Worm (Caenorhabditis elegans) whole organism, L1 larva: ENCODE results near the gene glr-2.

Experiments
- aha-1 ChIP-seq: fragments of 150-350 bp; optimal IDR thresholded peaks from 2 replicates; lab custom pipeline; 2014; ENCODE audit warnings: missing biosample characterization, missing genetic modification characterization
- alr-1 ChIP-seq: fragments of 200-800 bp; sonication (Bioruptor generic); optimal IDR thresholded peaks from 2 replicates; lab custom pipeline; 2018; ENCODE audit warnings: borderline replicate concordance, mild to moderate bottlenecking, missing genetic modification characterization, missing compliant biosample characterization
- aly-2 ChIP-seq: fragments of 150-350 bp; optimal IDR thresholded peaks from 2 replicates; lab custom pipeline; 2014; ENCODE audit warnings: missing biosample characterization, missing genetic modification characterization
- ceh-8 ChIP-seq: fragments of 200-800 bp; sonication (Bioruptor generic); optimal IDR thresholded peaks from 2 replicates; lab custom pipeline; 2018; ENCODE audit warnings: mild to moderate bottlenecking, missing genetic modification characterization, moderate library complexity, missing compliant biosample characterization
- ceh-88 ChIP-seq: fragments of 200-800 bp; sonication (Bioruptor generic); IDR thresholded peaks from 2 replicates; pipeline ENCODE4 v1.3.6; 2022; ENCODE audit warnings: missing genetic modification characterization, missing compliant biosample characterization
- ceh-90 ChIP-seq: sonication (generic microtip); optimal IDR thresholded peaks from 2 replicates; lab custom pipeline; 2016; ENCODE audit warnings: missing genetic modification characterization, missing compliant biosample characterization
- ces-1 ChIP-seq: fragments of 150-350 bp; optimal IDR thresholded peaks from 2 replicates; lab custom pipeline; 2014; ENCODE audit warnings: missing biosample characterization, missing genetic modification reagents, missing genetic modification characterization
- dsc-1 ChIP-seq: sonication (generic microtip); optimal IDR thresholded peaks from 2 replicates; lab custom pipeline; 2016; ENCODE audit warnings: mild to moderate bottlenecking, missing genetic modification characterization, missing compliant biosample characterization
- egl-27 ChIP-seq, 2 experiments: fragments of 150-350 bp in 1 of 2; sonication (generic microtip); optimal IDR thresholded peaks; 3 replicates each; lab custom pipeline; 2017 to 2018; ENCODE audit warnings: missing biosample characterization in 2 of 2, missing genetic modification characterization in 2 of 2, missing genetic modification reagents in 2 of 2
- elt-2 ChIP-seq: sonication (generic microtip); optimal IDR thresholded peaks from 2 replicates; lab custom pipeline; 2016; ENCODE audit warnings: missing genetic modification characterization, mild to moderate bottlenecking, inconsistent platforms, missing compliant biosample characterization, missing genetic modification reagents
- fkh-10 ChIP-seq: sonication (generic microtip); optimal IDR thresholded peaks from 2 replicates; lab custom pipeline; 2017; ENCODE audit warnings: missing biosample characterization, missing genetic modification reagents, missing genetic modification characterization
- hlh-17 ChIP-seq: fragments of 200-800 bp; sonication (Bioruptor generic); optimal IDR thresholded peaks from 2 replicates; lab custom pipeline; 2018; ENCODE audit warnings: missing genetic modification characterization, mild to moderate bottlenecking, missing compliant biosample characterization, moderate library complexity, borderline replicate concordance
- lin-13 ChIP-seq: fragments of 150-350 bp; optimal IDR thresholded peaks from 2 replicates; lab custom pipeline; 2014; ENCODE audit warnings: missing biosample characterization, missing genetic modification reagents, missing genetic modification characterization
- lin-14 ChIP-seq: fragments of 200-800 bp; sonication (Bioruptor generic); optimal IDR thresholded peaks from 2 replicates; lab custom pipeline; 2018; ENCODE audit warnings: mild to moderate bottlenecking, missing genetic modification characterization, moderate library complexity, missing compliant biosample characterization
- lin-35 ChIP-seq, 2 experiments: fragments of 150-350 bp; optimal IDR thresholded peaks; 2 replicates each; lab custom pipeline; 2014; ENCODE audit warnings: missing biosample characterization in 2 of 2, missing genetic modification characterization in 2 of 2, missing genetic modification reagents in 2 of 2
- lin-39 ChIP-seq: fragments of 150-350 bp; optimal IDR thresholded peaks from 2 replicates; lab custom pipeline; 2014; ENCODE audit warnings: missing biosample characterization, missing genetic modification reagents, missing genetic modification characterization
- lir-3 ChIP-seq: sonication (generic microtip); optimal IDR thresholded peaks from 2 replicates; lab custom pipeline; 2016; ENCODE audit warnings: mild to moderate bottlenecking, missing genetic modification characterization, moderate library complexity, missing compliant biosample characterization; ENCODE audit not compliant: poor library complexity
- mep-1 ChIP-seq: fragments of 150-350 bp; optimal IDR thresholded peaks from 2 replicates; lab custom pipeline; 2014; ENCODE audit warnings: missing biosample characterization, missing genetic modification characterization
- nhr-11 ChIP-seq: fragments of 150-350 bp; optimal IDR thresholded peaks from 2 replicates; lab custom pipeline; 2014; ENCODE audit warnings: missing biosample characterization, missing genetic modification characterization
- nhr-12 ChIP-seq: sonication (generic microtip); optimal IDR thresholded peaks from 2 replicates; lab custom pipeline; 2017; ENCODE audit warnings: missing biosample characterization, missing genetic modification characterization
- nhr-20 ChIP-seq: sonication (generic microtip); optimal IDR thresholded peaks from 2 replicates; lab custom pipeline; 2016; ENCODE audit warnings: mild to moderate bottlenecking, missing genetic modification characterization, missing compliant biosample characterization
- nhr-237 ChIP-seq: fragments of 150-350 bp; optimal IDR thresholded peaks from 2 replicates; lab custom pipeline; 2014; ENCODE audit warnings: missing biosample characterization, missing genetic modification characterization
- nhr-76 ChIP-seq: sonication (generic microtip); optimal IDR thresholded peaks from 2 replicates; lab custom pipeline; 2017; ENCODE audit warnings: missing biosample characterization, missing genetic modification characterization
- nhr-77 ChIP-seq: fragments of 150-350 bp; optimal IDR thresholded peaks from 2 replicates; lab custom pipeline; 2014; ENCODE audit warnings: missing biosample characterization, missing genetic modification characterization
- nhr-85 ChIP-seq: sonication (generic microtip); peaks from one replicate; lab custom pipeline; 2016; ENCODE audit warnings: missing genetic modification characterization, inconsistent platforms, missing compliant biosample characterization
- pag-3 ChIP-seq: sonication (generic microtip); optimal IDR thresholded peaks from 2 replicates; lab custom pipeline; 2017; ENCODE audit warnings: missing genetic modification characterization, mild to moderate bottlenecking, missing compliant biosample characterization, antibody characterized with exemption, borderline replicate concordance; ENCODE audit not compliant: insufficient read depth
- pax-3 ChIP-seq: fragments of 200-800 bp; sonication (Bioruptor generic); optimal IDR thresholded peaks from 2 replicates; lab custom pipeline; 2018; ENCODE audit warnings: mild to moderate bottlenecking, missing genetic modification characterization, moderate library complexity, missing compliant biosample characterization
- pqm-1 ChIP-seq: sonication (generic microtip); optimal IDR thresholded peaks from 3 replicates; lab custom pipeline; 2017; ENCODE audit warnings: missing biosample characterization, missing genetic modification characterization
- skn-1 ChIP-seq: fragments of 150-350 bp; optimal IDR thresholded peaks from 2 replicates; lab custom pipeline; 2014; ENCODE audit warnings: missing biosample characterization, missing genetic modification characterization
- snpc-4 ChIP-seq: fragments of 150-350 bp; optimal IDR thresholded peaks from 2 replicates; lab custom pipeline; 2014; ENCODE audit warnings: missing biosample characterization, missing genetic modification characterization
- sox-4 ChIP-seq: sonication (generic microtip); optimal IDR thresholded peaks from 2 replicates; lab custom pipeline; 2016; ENCODE audit warnings: missing genetic modification characterization, missing compliant biosample characterization
- sptf-1 ChIP-seq: fragments of 150-350 bp; optimal IDR thresholded peaks from 2 replicates; lab custom pipeline; 2014; ENCODE audit warnings: missing biosample characterization, missing genetic modification characterization
- sup-37 ChIP-seq: fragments of 200-800 bp; sonication (Bioruptor generic); optimal IDR thresholded peaks from 2 replicates; lab custom pipeline; 2018; ENCODE audit warnings: mild to moderate bottlenecking, missing genetic modification characterization, missing compliant biosample characterization
- swsn-7 ChIP-seq: sonication (generic microtip); optimal IDR thresholded peaks from 2 replicates; lab custom pipeline; 2016; ENCODE audit warnings: missing genetic modification characterization, missing compliant biosample characterization
- tlp-1 ChIP-seq: fragments of 150-350 bp; optimal IDR thresholded peaks from 2 replicates; lab custom pipeline; 2014; ENCODE audit warnings: missing biosample characterization, missing genetic modification characterization
- unc-130 ChIP-seq: fragments of 150-350 bp; optimal IDR thresholded peaks from 2 replicates; lab custom pipeline; 2017; ENCODE audit warnings: missing biosample characterization, missing genetic modification characterization, inconsistent platforms
- unc-30 ChIP-seq: sonication (generic microtip); optimal IDR thresholded peaks from 2 replicates; lab custom pipeline; 2017; ENCODE audit warnings: missing biosample characterization, missing genetic modification characterization
- unc-62 ChIP-seq: fragments of 150-350 bp; optimal IDR thresholded peaks from 2 replicates; lab custom pipeline; 2014; ENCODE audit warnings: missing biosample characterization, missing genetic modification reagents, missing genetic modification characterization
- unc-86 ChIP-seq: sonication (generic microtip); optimal IDR thresholded peaks from 2 replicates; lab custom pipeline; 2016; ENCODE audit warnings: missing genetic modification characterization, missing compliant biosample characterization
- unc-98 ChIP-seq: fragments of 200-800 bp; sonication (Bioruptor generic); IDR thresholded peaks from 2 replicates; pipeline ENCODE4 v1.3.6; 2022; ENCODE audit warnings: missing genetic modification characterization, missing compliant biosample characterization
- vab-15 ChIP-seq: sonication (generic microtip); optimal IDR thresholded peaks from 2 replicates; lab custom pipeline; 2017; ENCODE audit warnings: missing genotype, mild to moderate bottlenecking, missing genetic modification characterization, missing compliant biosample characterization
- zag-1 ChIP-seq: fragments of 150-350 bp; optimal IDR thresholded peaks from 2 replicates; lab custom pipeline; 2014; ENCODE audit warnings: missing biosample characterization, missing genetic modification characterization
- zip-4 ChIP-seq: fragments of 200-800 bp; sonication (Bioruptor generic); optimal IDR thresholded peaks from 2 replicates; lab custom pipeline; 2018; ENCODE audit warnings: mild to moderate bottlenecking, missing genetic modification characterization, moderate library complexity, missing compliant biosample characterization
- ztf-11 ChIP-seq, 2 experiments: sonication (generic microtip); optimal IDR thresholded peaks; 2 replicates each; lab custom pipeline; 2016 to 2017; ENCODE audit warnings: missing genetic modification characterization in 2 of 2, missing biosample characterization in 1 of 2, missing compliant biosample characterization in 1 of 2
- ztf-4 ChIP-seq: fragments of 150-350 bp; optimal IDR thresholded peaks from 2 replicates; lab custom pipeline; 2014; ENCODE audit warnings: missing biosample characterization, missing genetic modification characterization

glr-2 gene

DNA sequence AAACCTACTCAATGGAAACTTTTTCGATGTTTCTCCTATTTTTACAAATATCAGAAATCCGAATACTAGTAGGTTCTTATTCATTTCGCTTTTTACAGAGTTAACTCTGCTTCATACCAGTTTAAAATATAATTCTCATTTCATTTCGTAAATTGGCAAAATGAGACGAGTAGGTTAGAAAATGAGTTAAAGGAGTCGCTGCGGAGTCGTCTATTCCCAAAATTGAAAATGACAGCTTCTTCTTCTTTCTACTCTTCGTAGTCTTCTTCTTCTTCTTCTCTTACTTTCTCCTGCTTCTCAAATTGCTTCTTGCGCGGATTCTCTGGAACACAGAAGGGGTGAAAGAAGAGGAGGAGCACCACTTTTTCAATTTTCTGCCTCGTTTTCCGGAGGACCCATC is at the start of gene glr-2:
Gene glr-2, minus strand, starts transcription at position 211 of the 400 bp plus-strand sequence.
- TF ChIP-seq ztf-11 (tag; optimal IDR thresholded peaks at IDR 0.05; lab: Kevin White, UChicago) (no peak), skn-1 (tag; lab: Kevin White, UChicago) (no peak), sup-37 (GFP tag; lab: Kevin White, UChicago) (no peak), pax-3 (tag; lab: Kevin White, UChicago) (no peak), fkh-10 (GFP tag; lab: Kevin White, UChicago) (no peak), egl-27 (tag; optimal IDR thresholded peaks at IDR 0.05; lab: Kevin White, UChicago) (no peak), ceh-8 (peak; percentile 13), aly-2 (tag; lab: Kevin White, UChicago) (no peak), lin-35 (GFP tag; optimal IDR thresholded peaks at IDR 0.05; lab: Kevin White, UChicago) (no peak), unc-62 (GFP tag; lab: Kevin White, UChicago) (no peak), nhr-11 (tag; lab: Kevin White, UChicago) (no peak), lin-39 (tag; lab: Kevin White, UChicago) (no peak), nhr-12 (no peak), nhr-76 (tag; lab: Kevin White, UChicago) (no peak), ces-1 (no peak), unc-30 (tag; lab: Kevin White, UChicago) (no peak), lin-14 (peak; percentile 35)
- TF ChIP-seq, all 84 proteins: peak for 2

DNA sequence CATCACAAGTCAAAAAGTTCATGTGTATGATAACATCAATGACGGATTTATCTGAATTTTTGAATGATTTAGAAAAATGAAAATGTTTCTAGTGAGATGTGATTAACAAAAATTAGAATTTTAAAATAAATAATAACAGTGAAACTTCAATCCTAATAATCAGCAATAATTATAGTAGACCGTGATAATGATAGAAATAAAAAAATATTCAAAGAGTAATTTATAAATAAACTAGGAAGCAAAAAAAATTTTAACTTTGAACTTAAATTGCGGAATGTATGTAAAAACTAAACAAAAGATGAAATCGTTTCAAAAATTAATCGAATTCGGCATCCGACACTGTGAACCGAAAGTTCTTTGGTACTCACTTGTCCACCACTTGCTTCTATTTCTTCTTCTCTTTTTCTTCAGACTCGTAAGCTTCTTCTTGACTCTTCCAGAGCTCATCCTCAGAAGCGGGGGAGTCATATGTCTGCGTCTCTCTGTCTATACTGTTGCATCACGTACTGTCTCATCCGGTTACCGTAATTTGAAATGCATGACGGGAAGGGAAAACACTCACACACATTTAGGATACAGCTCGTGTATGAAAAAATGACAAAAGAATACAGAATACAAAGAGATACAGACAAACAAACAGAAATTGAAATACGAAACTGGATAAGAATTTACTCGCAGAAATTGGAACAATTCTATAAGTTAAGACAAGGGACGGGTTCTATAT is 48.3 kb upstream of the glr-2 start, which contains the start of gene mec-14:
Gene mec-14, minus strand, starts transcription at position 51 of the 724 bp plus-strand sequence.
- peak; percentile 39 for TF ChIP-seq unc-86 (tag; lab: Kevin White, UChicago)
- TF ChIP-seq sup-37 (GFP tag; lab: Kevin White, UChicago) = no peak

DNA sequence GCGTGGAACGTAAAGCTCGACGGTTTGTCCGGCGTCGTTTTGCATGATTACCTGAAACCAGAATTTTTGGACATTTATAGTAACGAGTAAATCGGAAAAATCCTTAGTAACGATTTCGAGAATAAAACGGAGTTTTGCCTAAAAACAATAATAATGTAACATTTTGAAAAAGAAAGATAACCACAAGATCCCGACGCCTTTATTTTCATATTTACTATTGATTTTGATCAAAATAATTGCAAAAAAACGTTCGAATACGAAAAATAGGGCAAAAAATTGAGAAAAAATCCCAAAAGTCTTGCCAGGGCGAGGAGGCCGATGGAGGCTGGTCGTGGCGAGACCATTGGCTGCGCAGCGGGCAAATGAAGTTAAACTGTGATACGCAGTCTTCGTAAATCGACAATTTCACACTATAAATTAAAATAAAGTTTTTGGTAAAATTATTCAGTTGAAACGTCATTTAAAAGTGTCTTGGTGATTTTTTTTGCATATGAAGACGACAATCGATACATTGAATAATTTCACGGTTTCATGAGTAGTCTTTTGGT is 44.9 kb upstream of the glr-2 start, which contains the start of gene rps-21:
Gene rps-21, minus strand, starts transcription at position 51 of the 548 bp plus-strand sequence.
- TF ChIP-seq tlp-1 (tag; lab: Kevin White, UChicago) = no peak
- no peak for TF ChIP-seq zag-1 (tag; lab: Kevin White, UChicago)
- no peak for TF ChIP-seq nhr-76 (tag; lab: Kevin White, UChicago)
- no peak for TF ChIP-seq pqm-1
- 0 out of 2 replicates have a peak, but pooled peaks have one; percentile 9 for TF ChIP-seq ceh-88 (GFP tag; lab: Robert Waterston, UW)
- peak; percentile 91 for TF ChIP-seq nhr-85 (tag; lab: Kevin White, UChicago)
- TF ChIP-seq ces-1 = no peak
- no peak for TF ChIP-seq alr-1
- TF ChIP-seq unc-86 (tag; lab: Kevin White, UChicago) = peak; percentile 71
- TF ChIP-seq sptf-1 = no peak
- peak; percentile 79 for TF ChIP-seq nhr-77
- TF ChIP-seq lir-3 (tag; lab: Kevin White, UChicago) = peak; percentile 47
- peak; percentile 88 for TF ChIP-seq nhr-20
- TF ChIP-seq unc-130 (tag; lab: Kevin White, UChicago) = peak; percentile 70
- TF ChIP-seq swsn-7 = peak; percentile 80
- peak; percentile 55 for TF ChIP-seq nhr-237
- peak; percentile 80 for TF ChIP-seq mep-1 (tag; lab: Kevin White, UChicago)
- TF ChIP-seq ceh-8 = no peak
- TF ChIP-seq lin-39 (tag; lab: Kevin White, UChicago) = no peak
- TF ChIP-seq hlh-17 (GFP tag; lab: Kevin White, UChicago) = no peak
- peak; percentile 27 for TF ChIP-seq zip-4 (GFP tag; lab: Kevin White, UChicago)
- peak; percentile 55 for TF ChIP-seq snpc-4 (tag; lab: Kevin White, UChicago)
- TF ChIP-seq unc-98 (GFP tag; lab: Robert Waterston, UW) = no peak
- no peak for TF ChIP-seq sup-37 (GFP tag; lab: Kevin White, UChicago)
- peak; percentile 84 to 92 for TF ChIP-seq lin-35 (GFP tag; optimal IDR thresholded peaks at IDR 0.05; lab: Kevin White, UChicago)
- TF ChIP-seq fkh-10 (GFP tag; lab: Kevin White, UChicago) = peak; percentile 12
- peak; percentile 25 for TF ChIP-seq sox-4 (tag; lab: Kevin White, UChicago)
- TF ChIP-seq pag-3 = no peak
- peak; percentile 60 for TF ChIP-seq pax-3 (tag; lab: Kevin White, UChicago)
- no peak for TF ChIP-seq elt-2
- TF ChIP-seq ceh-90 (tag; lab: Kevin White, UChicago) = no peak
- TF ChIP-seq lin-13 (GFP tag; lab: Kevin White, UChicago) = peak; percentile 67
- TF ChIP-seq aha-1 (tag; lab: Kevin White, UChicago) = no peak
- peak; percentile 74 for TF ChIP-seq dsc-1 (tag; lab: Kevin White, UChicago)
- TF ChIP-seq ztf-4 (tag; lab: Kevin White, UChicago) = peak; percentile 29
- peak; percentile 31 for TF ChIP-seq vab-15
